Fruit fly (Drosophila melanogaster) whole organism, adult: Measurements from ENCODE around the gene CG7367.
A peak's percentile ranks its signal among the peaks of the same experiment; 100 is the strongest.

Source experiments
- CG11617 ChIP-seq: fragments of 200-800 bp; sonication (Bioruptor generic); optimal IDR thresholded peaks from 2 replicates; lab custom pipeline; 2017; ENCODE audit warnings: mild to moderate bottlenecking, missing biosample characterization, missing genetic modification reagents, missing genetic modification characterization
- CG12768 ChIP-seq: fragments of 200-800 bp; sonication (Bioruptor generic); optimal IDR thresholded peaks from 2 replicates; lab custom pipeline; 2017; ENCODE audit warnings: missing biosample characterization, missing genetic modification characterization, mild to moderate bottlenecking, moderate library complexity, missing genetic modification reagents
- CG14711 ChIP-seq: fragments of 200-800 bp; sonication (Bioruptor generic); optimal IDR thresholded peaks from 2 replicates; lab custom pipeline; 2018; ENCODE audit warnings: missing biosample characterization, mild to moderate bottlenecking, missing genetic modification characterization, moderate library complexity
- CG1620 ChIP-seq: fragments of 200-800 bp; sonication (Bioruptor generic); optimal IDR thresholded peaks from 2 replicates; lab custom pipeline; 2016; ENCODE audit warnings: missing biosample characterization, missing genetic modification characterization
- CG33017 ChIP-seq: fragments of 200-800 bp; sonication (Bioruptor generic); optimal IDR thresholded peaks from 2 replicates; lab custom pipeline; 2018; ENCODE audit warnings: missing biosample characterization, mild to moderate bottlenecking, missing genetic modification characterization, moderate library complexity
- CG5204 ChIP-seq: fragments of 200-800 bp; sonication (Bioruptor generic); optimal IDR thresholded peaks from 2 replicates; lab custom pipeline; 2016; ENCODE audit warnings: missing biosample characterization, missing genetic modification characterization
- CG7045 ChIP-seq: fragments of 200-800 bp; sonication (Bioruptor generic); optimal IDR thresholded peaks from 2 replicates; lab custom pipeline; 2017; ENCODE audit warnings: missing biosample characterization, mild to moderate bottlenecking, missing genetic modification characterization
- CG7101 ChIP-seq: fragments of 200-800 bp; sonication (Bioruptor generic); optimal IDR thresholded peaks from 2 replicates; lab custom pipeline; 2018; ENCODE audit warnings: missing biosample characterization, mild to moderate bottlenecking, missing genetic modification characterization, moderate library complexity
- Clk ChIP-seq: fragments of 200-800 bp; sonication (Bioruptor generic); optimal IDR thresholded peaks from 2 replicates; lab custom pipeline; 2017; ENCODE audit warnings: missing biosample characterization, missing genetic modification characterization
- Crg-1 ChIP-seq: fragments of 200-800 bp; sonication (Bioruptor generic); optimal IDR thresholded peaks from 2 replicates; lab custom pipeline; 2016; ENCODE audit warnings: missing biosample characterization, missing genetic modification characterization
- Hr96 ChIP-seq: fragments of 200-800 bp; sonication (Bioruptor generic); optimal IDR thresholded peaks from 2 replicates; lab custom pipeline; 2016; ENCODE audit warnings: missing biosample characterization, missing genetic modification characterization
- Mnt ChIP-seq: fragments of 200-800 bp; sonication (Bioruptor generic); optimal IDR thresholded peaks from 2 replicates; lab custom pipeline; 2016; ENCODE audit warnings: missing biosample characterization, mild to moderate bottlenecking, missing genetic modification characterization
- bab1 ChIP-seq: fragments of 200-800 bp; sonication (Bioruptor generic); optimal IDR thresholded peaks from 3 replicates; lab custom pipeline; 2019; ENCODE audit warnings: missing biosample characterization, mild to moderate bottlenecking, missing genetic modification characterization, moderate library complexity
- cic ChIP-seq: fragments of 200-800 bp; sonication (Bioruptor generic); optimal IDR thresholded peaks from 2 replicates; lab custom pipeline; 2017; ENCODE audit warnings: missing biosample characterization, mild to moderate bottlenecking, missing genetic modification characterization, moderate library complexity
- cnc ChIP-seq, 2 experiments: fragments of >200 bp; optimal IDR thresholded peaks; 2 replicates each; lab custom pipeline; 2017
- kay ChIP-seq: fragments of 200-800 bp; sonication (Bioruptor generic); peaks from one replicate; lab custom pipeline; 2016; ENCODE audit warnings: missing biosample characterization, missing genetic modification characterization, borderline replicate concordance
- ovo ChIP-seq: fragments of 200-800 bp; sonication (Bioruptor generic); optimal IDR thresholded peaks from 2 replicates; lab custom pipeline; 2016; ENCODE audit warnings: missing biosample characterization, missing genetic modification characterization
- pad ChIP-seq: fragments of 200-800 bp; sonication (Bioruptor generic); optimal IDR thresholded peaks from 3 replicates; lab custom pipeline; 2017; ENCODE audit warnings: missing biosample characterization, missing genetic modification characterization, mild to moderate bottlenecking, moderate library complexity, missing genetic modification reagents
- tj ChIP-seq: fragments of 200-800 bp; sonication (Bioruptor generic); optimal IDR thresholded peaks from 3 replicates; lab custom pipeline; 2017; ENCODE audit warnings: missing biosample characterization, mild to moderate bottlenecking, missing genetic modification characterization, moderate library complexity
- toe ChIP-seq: fragments of 200-800 bp; sonication (Bioruptor generic); optimal IDR thresholded peaks from 2 replicates; lab custom pipeline; 2016; ENCODE audit warnings: missing biosample characterization, missing genetic modification characterization

CG7367 gene

DNA sequence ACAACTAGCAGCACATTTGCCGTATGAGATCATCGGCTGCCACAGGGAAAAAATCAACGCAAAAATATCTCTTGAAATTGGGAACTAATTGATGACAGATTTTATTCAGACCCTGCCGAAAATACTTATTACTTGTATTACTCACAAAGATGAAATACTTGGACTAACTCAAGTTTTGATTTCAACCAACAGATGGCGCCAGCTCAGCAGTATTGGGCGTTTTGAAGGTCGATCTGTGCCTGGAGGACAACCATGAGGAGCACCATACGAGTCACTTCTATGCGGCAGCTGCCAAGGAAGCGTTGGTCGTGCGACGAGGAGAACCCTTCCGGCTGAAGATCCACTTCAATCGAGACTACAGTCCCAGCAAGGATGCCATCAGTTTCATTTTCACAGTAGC, 15.3 kb downstream of the CG7367 start:
- TF ChIP-seq CG7101 (tag; lab: Kevin White, UChicago) (no peak), kay (GFP tag; lab: Kevin White, UChicago) (no peak), Mnt (GFP tag; lab: Kevin White, UChicago) (no peak), CG7045 (GFP tag; lab: Kevin White, UChicago) (no peak)

DNA sequence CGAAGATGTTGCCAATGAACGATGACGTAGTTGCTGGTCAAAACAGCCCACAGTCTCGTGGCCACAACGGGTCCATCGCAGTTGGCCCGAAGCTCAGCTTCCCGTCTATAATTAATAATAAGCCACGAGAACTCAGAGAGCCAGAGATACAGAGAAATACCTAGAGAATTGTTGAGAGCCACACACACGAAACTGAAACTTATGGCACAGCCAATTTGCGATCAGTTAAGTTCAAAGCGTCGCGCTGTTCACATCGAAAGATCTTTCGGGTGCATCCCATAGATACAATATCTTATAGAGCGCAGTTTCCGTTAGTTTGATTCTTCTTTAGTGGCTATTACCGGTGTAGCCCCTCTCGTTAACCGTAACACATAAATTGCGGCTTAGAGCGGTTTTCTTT, 27.0 kb downstream of the CG7367 start:
- no peak for TF ChIP-seq CG1620 (GFP tag; lab: Kevin White, UChicago)
- no peak for TF ChIP-seq cnc (optimal IDR thresholded peaks at IDR 0.05; lab: Kevin White, UChicago)

DNA sequence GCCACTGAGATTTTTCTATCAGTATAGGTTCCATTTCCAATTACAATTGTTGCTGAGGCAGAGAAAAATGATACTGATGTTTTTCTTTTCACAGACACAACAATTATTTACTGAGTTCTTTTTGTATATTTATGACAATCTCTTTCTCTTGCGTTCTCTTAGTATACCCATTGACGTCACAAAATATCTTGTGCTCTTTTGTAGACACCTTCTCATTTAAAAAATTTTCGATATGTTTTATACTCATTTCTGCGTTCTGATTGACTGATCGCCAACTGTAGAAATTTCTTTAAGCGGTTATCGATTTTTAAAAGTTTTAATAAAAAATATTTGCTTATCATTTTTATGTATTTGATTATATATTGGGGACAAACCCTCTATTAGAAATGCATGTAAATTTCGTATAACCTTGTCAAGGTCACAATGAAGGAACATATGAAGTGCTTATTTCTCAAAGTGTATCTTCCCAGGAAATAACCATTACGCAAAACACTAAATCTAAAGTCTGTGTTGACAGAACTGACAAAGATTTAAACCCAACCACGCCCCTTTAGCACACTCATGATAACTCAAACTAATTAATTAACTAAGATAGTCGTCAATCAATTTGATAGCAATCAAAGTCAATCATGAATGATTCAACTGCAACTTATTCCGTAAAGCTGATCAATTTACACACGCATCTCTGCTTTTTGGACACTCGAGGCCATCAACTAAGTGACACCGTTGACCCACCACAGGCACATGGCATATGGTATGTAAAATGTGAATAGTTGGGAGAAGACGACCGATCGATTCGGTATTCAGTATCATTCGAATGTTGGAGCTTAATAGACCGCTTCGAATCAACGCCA, 28.8 kb downstream of the CG7367 start, which contains the start of the genes Glyat and Tg:
Gene Glyat (minus strand): TSS at position 51 of the 854 bp plus-strand sequence.
Gene Tg (plus strand): TSS at position 804 of the 854 bp plus-strand sequence.
- TF ChIP-seq tj = peak; percentile 40
- peak; percentile 7 for TF ChIP-seq kay (GFP tag; lab: Kevin White, UChicago)
- TF ChIP-seq Hr96 (GFP tag; lab: Kevin White, UChicago) = no peak

DNA sequence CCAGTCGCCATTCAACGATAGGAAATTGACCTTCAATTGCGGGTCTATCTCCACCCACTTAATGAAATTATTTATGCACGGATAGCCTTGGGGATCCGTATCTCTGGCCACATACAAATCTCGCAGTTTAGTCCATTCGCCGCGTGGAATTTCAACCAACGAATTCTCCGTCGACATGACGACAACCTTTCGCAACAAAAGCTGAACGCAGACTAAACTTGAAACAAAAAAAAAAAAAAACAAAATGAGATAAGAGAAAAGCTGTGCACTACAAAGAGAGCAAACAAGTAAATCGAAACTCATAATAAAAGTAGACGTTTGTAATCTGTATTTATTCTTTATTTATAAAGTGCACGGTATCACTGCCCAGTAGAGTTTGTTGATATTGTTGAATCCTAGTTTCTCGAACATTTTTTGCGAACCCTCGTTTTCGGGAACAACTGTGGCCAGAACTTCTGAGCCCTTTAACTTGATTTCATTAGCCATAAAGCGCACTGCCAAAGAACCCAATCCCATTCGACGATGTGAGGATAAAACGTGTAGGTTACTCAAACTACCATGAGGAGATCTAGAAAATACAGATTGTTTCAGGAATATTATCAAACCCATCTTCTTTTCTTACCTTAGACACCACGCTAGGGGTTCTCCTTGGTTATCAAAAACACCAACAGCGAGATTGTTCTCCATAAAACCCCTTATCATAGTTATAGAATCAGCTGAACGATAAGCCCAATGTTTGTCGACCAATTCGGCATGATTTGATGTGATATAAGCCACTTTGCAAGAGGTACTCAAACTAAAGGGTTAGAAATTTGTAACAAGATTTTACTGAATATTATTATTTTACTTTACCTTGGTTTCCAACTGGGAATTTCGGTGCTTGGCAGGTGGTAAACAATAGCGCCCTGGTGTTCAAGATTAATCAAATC, 30.0 kb downstream of the CG7367 start, which contains the start of gene CG12560:
Gene CG12560 (minus strand): TSS at position 195 of the 929 bp plus-strand sequence.
- TF ChIP-seq bab1 (GFP tag; lab: Kevin White, UChicago) (peak; percentile 21), CG12768 (GFP tag; lab: Kevin White, UChicago) (peak; percentile 28), Clk (no peak), CG11617 (GFP tag; lab: Kevin White, UChicago) (peak; percentile 20), CG7101 (tag; lab: Kevin White, UChicago) (peak; percentile 22), CG5204 (GFP tag; lab: Kevin White, UChicago) (no peak), cnc (optimal IDR thresholded peaks at IDR 0.05; lab: Kevin White, UChicago) (no peak), tj (peak; percentile 32), Hr96 (GFP tag; lab: Kevin White, UChicago) (no peak), CG14711 (tag; lab: Kevin White, UChicago) (no peak), kay (GFP tag; lab: Kevin White, UChicago) (no peak), Mnt (GFP tag; lab: Kevin White, UChicago) (peak; percentile 91), cic (GFP tag; lab: Kevin White, UChicago) (peak; percentile 32), toe (GFP tag; lab: Kevin White, UChicago) (no peak), CG33017 (tag; lab: Kevin White, UChicago) (peak; percentile 36)

DNA sequence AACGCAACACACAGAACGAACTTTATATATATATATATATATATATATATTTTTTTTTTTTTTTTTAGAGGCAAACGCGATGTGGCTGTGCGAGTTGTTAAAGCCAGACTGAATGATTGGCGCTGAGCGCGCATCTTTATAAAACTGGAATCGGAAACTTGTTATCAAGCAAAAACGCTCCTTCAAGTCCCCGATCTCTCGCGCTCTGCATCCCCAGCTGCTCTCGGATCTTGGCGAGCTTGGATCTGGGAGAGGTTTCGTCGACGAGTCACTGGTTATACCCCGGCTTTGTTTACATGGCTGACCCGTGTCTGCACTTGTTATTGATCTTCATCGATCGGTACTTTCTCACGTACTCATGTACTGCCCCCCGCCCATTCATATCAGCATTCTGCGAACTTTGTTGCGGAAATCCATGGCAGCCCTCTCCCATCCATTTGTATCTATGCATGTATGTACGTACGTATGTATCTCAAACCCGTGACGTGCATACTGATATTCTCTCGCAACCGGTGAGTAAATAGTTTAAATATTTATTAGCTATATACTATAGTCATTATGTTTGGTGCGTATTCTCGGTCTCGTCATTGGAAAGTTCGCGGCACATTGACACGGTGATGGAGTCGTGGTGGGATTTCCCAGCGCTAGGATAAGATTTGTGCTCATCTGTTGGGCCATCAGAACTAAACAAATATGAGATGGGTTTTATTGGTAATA, 32.3 kb downstream of the CG7367 start, which contains the start of gene Spn28Dc:
Gene Spn28Dc (minus strand): TSS at position 51 of the 717 bp plus-strand sequence.
- TF ChIP-seq CG7045 (GFP tag; lab: Kevin White, UChicago) (no peak), tj (peak; percentile 6), CG1620 (GFP tag; lab: Kevin White, UChicago) (no peak), toe (GFP tag; lab: Kevin White, UChicago) (no peak), CG5204 (GFP tag; lab: Kevin White, UChicago) (no peak), cic (GFP tag; lab: Kevin White, UChicago) (peak; percentile 89), bab1 (GFP tag; lab: Kevin White, UChicago) (no peak), Clk (no peak), cnc (optimal IDR thresholded peaks at IDR 0.05; lab: Kevin White, UChicago) (no peak), pad (GFP tag; lab: Kevin White, UChicago) (no peak), Hr96 (GFP tag; lab: Kevin White, UChicago) (no peak), kay (GFP tag; lab: Kevin White, UChicago) (no peak), CG14711 (tag; lab: Kevin White, UChicago) (no peak), CG11617 (GFP tag; lab: Kevin White, UChicago) (no peak), CG12768 (GFP tag; lab: Kevin White, UChicago) (peak; percentile 44), ovo (GFP tag; lab: Kevin White, UChicago) (no peak), CG33017 (tag; lab: Kevin White, UChicago) (no peak), Crg-1 (peak; percentile 48), CG7101 (tag; lab: Kevin White, UChicago) (no peak), Mnt (GFP tag; lab: Kevin White, UChicago) (peak; percentile 8)
